Fruit fly (Drosophila melanogaster) whole organism, prepupa: ENCODE data around the gene scramb2.

Experiments used
- Blimp-1 ChIP-seq: fragments of 200-800 bp; sonication (Bioruptor generic); optimal IDR thresholded peaks from 3 replicates; lab custom pipeline; 2017; ENCODE audit warnings: missing biosample characterization, missing genetic modification characterization, mild to moderate bottlenecking, moderate library complexity, missing genetic modification reagents
- CG4318 ChIP-seq: fragments of 200-800 bp; sonication (Bioruptor generic); optimal IDR thresholded peaks from 3 replicates; lab custom pipeline; 2017; ENCODE audit warnings: missing biosample characterization, mild to moderate bottlenecking, missing genetic modification characterization
- lz ChIP-seq: fragments of 200-800 bp; sonication (Bioruptor generic); optimal IDR thresholded peaks from 3 replicates; lab custom pipeline; 2016; ENCODE audit warnings: missing biosample characterization, missing genetic modification characterization

dm6 chr3L:3048647-3049046 lies 2.0 kb upstream of the scramb2 start:
- TF ChIP-seq lz (GFP tag; lab: Kevin White, UChicago) (no peak), CG4318 (GFP tag; lab: Kevin White, UChicago) (no peak), Blimp-1 (no peak)
